Worm (Caenorhabditis elegans): ENCODE results near the gene mksr-1.

mksr-1 gene

ce11 chrX:1044327-1044726 is 24.6 kb downstream of the mksr-1 start:
- no peak for TF ChIP-seq ref-1 (GFP tag; conservative IDR thresholded peaks at IDR 0.05)
- no peak for TF ChIP-seq tab-1 (GFP tag; IDR thresholded peaks at IDR 0.05)
- TF ChIP-seq ztf-23 (GFP tag; IDR thresholded peaks at IDR 0.05): no peak
- no peak for TF ChIP-seq cog-1 (tag; optimal IDR thresholded peaks at IDR 0.05)
- TF ChIP-seq med-1 (GFP tag; optimal IDR thresholded peaks at IDR 0.05; ENCODE audit: insufficient read depth): no peak
- TF ChIP-seq klf-2 (GFP tag; conservative IDR thresholded peaks at IDR 0.05): no peak
- TF ChIP-seq ztf-29 (GFP tag; IDR thresholded peaks at IDR 0.05): no peak
- no peak for TF ChIP-seq T22C8.4 (GFP tag; IDR thresholded peaks at IDR 0.05)
- no peak for TF ChIP-seq flt-1 (GFP tag; IDR thresholded peaks at IDR 0.05)

ce11 chrX:1038347-1038746 is 30.6 kb downstream of the mksr-1 start, which contains the start of gene F55A4.7:
Gene F55A4.7, minus strand, starts transcription at chrX:1038447.
- no peak for TF ChIP-seq ref-1 (GFP tag; conservative IDR thresholded peaks at IDR 0.05)
- no peak for TF ChIP-seq T22C8.4 (GFP tag; IDR thresholded peaks at IDR 0.05)
- no peak for TF ChIP-seq cog-1 (tag; optimal IDR thresholded peaks at IDR 0.05)
- TF ChIP-seq flt-1 (GFP tag; IDR thresholded peaks at IDR 0.05): no peak
- TF ChIP-seq ztf-23 (GFP tag; IDR thresholded peaks at IDR 0.05): no peak
- no peak for TF ChIP-seq klf-2 (GFP tag; conservative IDR thresholded peaks at IDR 0.05)
- no peak for TF ChIP-seq tab-1 (GFP tag; IDR thresholded peaks at IDR 0.05)
- TF ChIP-seq ztf-29 (GFP tag; IDR thresholded peaks at IDR 0.05): no peak
- TF ChIP-seq med-1 (GFP tag; optimal IDR thresholded peaks at IDR 0.05; ENCODE audit: insufficient read depth): no peak

ce11 chrX:1035039-1035598 is 33.8 kb downstream of the mksr-1 start, which contains the start of the genes stau-1 and sec-22:
Gene stau-1, minus strand, starts transcription at chrX:1035286.
Gene sec-22, plus strand, starts transcription at chrX:1035548.
- TF ChIP-seq flt-1 (GFP tag; IDR thresholded peaks at IDR 0.05) (0 out of 2 replicates have a peak, but pooled peaks have one; percentile 37), T22C8.4 (GFP tag; IDR thresholded peaks at IDR 0.05) (peak; percentile 39; the same call in 1 of the 2 replicates), tab-1 (GFP tag; IDR thresholded peaks at IDR 0.05) (0 out of 2 replicates have a peak, but pooled peaks have one; percentile 33), med-1 (GFP tag; optimal IDR thresholded peaks at IDR 0.05; ENCODE audit: insufficient read depth) (no peak)

ce11 chrX:1030867-1031266 is 38.1 kb downstream of the mksr-1 start:
- TF ChIP-seq cog-1 (tag; optimal IDR thresholded peaks at IDR 0.05): no peak
- no peak for TF ChIP-seq ztf-29 (GFP tag; IDR thresholded peaks at IDR 0.05)
- no peak for TF ChIP-seq tab-1 (GFP tag; IDR thresholded peaks at IDR 0.05)
- no peak for TF ChIP-seq T22C8.4 (GFP tag; IDR thresholded peaks at IDR 0.05)
- TF ChIP-seq flt-1 (GFP tag; IDR thresholded peaks at IDR 0.05): no peak
- no peak for TF ChIP-seq med-1 (GFP tag; optimal IDR thresholded peaks at IDR 0.05; ENCODE audit: insufficient read depth)
- TF ChIP-seq ztf-23 (GFP tag; IDR thresholded peaks at IDR 0.05): no peak
- TF ChIP-seq ref-1 (GFP tag; conservative IDR thresholded peaks at IDR 0.05): no peak
- TF ChIP-seq klf-2 (GFP tag; conservative IDR thresholded peaks at IDR 0.05): no peak

- no peak for TF ChIP-seq ref-1 (GFP tag; conservative IDR thresholded peaks at IDR 0.05)
- no peak for TF ChIP-seq T22C8.4 (GFP tag; IDR thresholded peaks at IDR 0.05)
- TF ChIP-seq med-1 (GFP tag; optimal IDR thresholded peaks at IDR 0.05; ENCODE audit: insufficient read depth): no peak
- TF ChIP-seq flt-1 (GFP tag; IDR thresholded peaks at IDR 0.05): no peak
- no peak for TF ChIP-seq ztf-23 (GFP tag; IDR thresholded peaks at IDR 0.05)
- TF ChIP-seq klf-2 (GFP tag; conservative IDR thresholded peaks at IDR 0.05): no peak
- TF ChIP-seq tab-1 (GFP tag; IDR thresholded peaks at IDR 0.05): no peak
- no peak for TF ChIP-seq cog-1 (tag; optimal IDR thresholded peaks at IDR 0.05)
- no peak for TF ChIP-seq ztf-29 (GFP tag; IDR thresholded peaks at IDR 0.05)
Observed at ce11 chrX:1027370-1027769, 41.6 kb downstream of the mksr-1 start.

- TF ChIP-seq ztf-23 (GFP tag; IDR thresholded peaks at IDR 0.05) (no peak), tab-1 (GFP tag; IDR thresholded peaks at IDR 0.05) (no peak), cog-1 (tag; optimal IDR thresholded peaks at IDR 0.05) (no peak), ztf-29 (GFP tag; IDR thresholded peaks at IDR 0.05) (no peak), flt-1 (GFP tag; IDR thresholded peaks at IDR 0.05) (no peak), med-1 (GFP tag; optimal IDR thresholded peaks at IDR 0.05; ENCODE audit: insufficient read depth) (no peak), ref-1 (GFP tag; conservative IDR thresholded peaks at IDR 0.05) (no peak), T22C8.4 (GFP tag; IDR thresholded peaks at IDR 0.05) (no peak)
Observed at ce11 chrX:1026722-1027121, 42.2 kb downstream of the mksr-1 start.

- TF ChIP-seq cog-1 (tag; optimal IDR thresholded peaks at IDR 0.05): no peak
- TF ChIP-seq med-1 (GFP tag; optimal IDR thresholded peaks at IDR 0.05; ENCODE audit: insufficient read depth): no peak
- no peak for TF ChIP-seq klf-2 (GFP tag; conservative IDR thresholded peaks at IDR 0.05)
- TF ChIP-seq ref-1 (GFP tag; conservative IDR thresholded peaks at IDR 0.05): no peak
- no peak for TF ChIP-seq T22C8.4 (GFP tag; IDR thresholded peaks at IDR 0.05)
- no peak for TF ChIP-seq ztf-29 (GFP tag; IDR thresholded peaks at IDR 0.05)
- TF ChIP-seq tab-1 (GFP tag; IDR thresholded peaks at IDR 0.05): no peak
- no peak for TF ChIP-seq flt-1 (GFP tag; IDR thresholded peaks at IDR 0.05)
- TF ChIP-seq ztf-23 (GFP tag; IDR thresholded peaks at IDR 0.05): no peak
Observed at ce11 chrX:1025010-1025409, 43.9 kb downstream of the mksr-1 start, which contains the start of gene F55A4.3. Gene F55A4.3, minus strand, starts transcription at chrX:1025110.

ce11 chrX:1021835-1022311 is 47.1 kb downstream of the mksr-1 start:
- TF ChIP-seq ztf-29 (GFP tag; IDR thresholded peaks at IDR 0.05) (no peak), med-1 (GFP tag; optimal IDR thresholded peaks at IDR 0.05; ENCODE audit: insufficient read depth) (no peak), klf-2 (GFP tag; conservative IDR thresholded peaks at IDR 0.05) (no peak), cog-1 (tag; optimal IDR thresholded peaks at IDR 0.05) (no peak), T22C8.4 (GFP tag; IDR thresholded peaks at IDR 0.05) (no peak), ref-1 (GFP tag; conservative IDR thresholded peaks at IDR 0.05) (no peak), ztf-23 (GFP tag; IDR thresholded peaks at IDR 0.05) (peak; percentile 52; the same call in 1 of the 2 replicates)

- TF ChIP-seq med-1 (GFP tag; optimal IDR thresholded peaks at IDR 0.05; ENCODE audit: insufficient read depth) (no peak), ref-1 (GFP tag; conservative IDR thresholded peaks at IDR 0.05) (no peak), klf-2 (GFP tag; conservative IDR thresholded peaks at IDR 0.05) (no peak), flt-1 (GFP tag; IDR thresholded peaks at IDR 0.05) (no peak), ztf-29 (GFP tag; IDR thresholded peaks at IDR 0.05) (no peak), tab-1 (GFP tag; IDR thresholded peaks at IDR 0.05) (no peak), ztf-23 (GFP tag; IDR thresholded peaks at IDR 0.05) (no peak), cog-1 (tag; optimal IDR thresholded peaks at IDR 0.05) (no peak)
Observed at ce11 chrX:1018586-1018985, 50.3 kb downstream of the mksr-1 start.

Data from whole organism, midembryonic.